Fruit fly (Drosophila melanogaster) whole organism, embryonic: Measurements from ENCODE around the gene Snx1.

Source experiments
- Asciz ChIP-seq: fragments of 200-800 bp; sonication (Bioruptor generic); optimal IDR thresholded peaks from 2 replicates; lab custom pipeline; 2017; ENCODE audit warnings: missing biosample characterization, mild to moderate bottlenecking, missing genetic modification characterization, missing genetic modification reagents
- Awh ChIP-seq: fragments of 200-800 bp; sonication (Bioruptor generic); IDR thresholded peaks from 2 replicates; pipeline ENCODE4, ENCODE4 v1.3.6; 2022; ENCODE audit warnings: missing biosample characterization, missing genetic modification characterization
- C15 ChIP-seq: fragments of 200-800 bp; sonication (Bioruptor generic); IDR thresholded peaks from 3 replicates; pipeline ENCODE4 v1.3.6; 2022; ENCODE audit warnings: missing biosample characterization, missing genetic modification characterization
- CG11247 ChIP-seq: fragments of 200-800 bp; sonication (Bioruptor generic); IDR thresholded peaks from 2 replicates; pipeline ENCODE4 v1.3.6; 2022; ENCODE audit warnings: missing biosample characterization, missing genetic modification characterization
- CG1529 ChIP-seq: fragments of 200-800 bp; sonication (Bioruptor generic); optimal IDR thresholded peaks from 3 replicates; lab custom pipeline; 2018; ENCODE audit warnings: missing biosample characterization, missing genetic modification characterization
- CG1603 ChIP-seq: fragments of 200-800 bp; sonication (Bioruptor generic); optimal IDR thresholded peaks from 2 replicates; lab custom pipeline; 2019; ENCODE audit warnings: missing biosample characterization, mild to moderate bottlenecking, missing genetic modification characterization, moderate library complexity
- CG17359 ChIP-seq: fragments of 200-800 bp; sonication (Bioruptor generic); optimal IDR thresholded peaks from 3 replicates; lab custom pipeline; 2018; ENCODE audit warnings: missing biosample characterization, mild to moderate bottlenecking, missing genetic modification characterization, moderate library complexity
- CG17361 ChIP-seq: fragments of 200-800 bp; sonication (Bioruptor generic); IDR thresholded peaks from 3 replicates; pipeline ENCODE4 v1.3.6; 2022; ENCODE audit warnings: missing biosample characterization, missing genetic modification characterization
- CG17385 ChIP-seq: fragments of 200-800 bp; sonication (Bioruptor generic); optimal IDR thresholded peaks from 3 replicates; lab custom pipeline; 2018; ENCODE audit warnings: missing biosample characterization, mild to moderate bottlenecking, missing genetic modification characterization
- CG2875 ChIP-seq: fragments of 200-800 bp; sonication (Bioruptor generic); optimal IDR thresholded peaks from 2 replicates; lab custom pipeline; 2017; ENCODE audit warnings: missing biosample characterization, mild to moderate bottlenecking, missing genetic modification characterization, missing genetic modification reagents
- CG3281 ChIP-seq: fragments of 200-800 bp; sonication (Bioruptor generic); optimal IDR thresholded peaks from 3 replicates; lab custom pipeline; 2017; ENCODE audit warnings: missing biosample characterization, mild to moderate bottlenecking, missing genetic modification characterization
- CG6175 ChIP-seq: fragments of 200-800 bp; sonication (Bioruptor generic); IDR thresholded peaks from 3 replicates; pipeline ENCODE4 v1.3.6; 2022; ENCODE audit warnings: missing biosample characterization, missing genetic modification characterization
- CG6689 ChIP-seq: fragments of 200-800 bp; sonication (Bioruptor generic); IDR thresholded peaks from 2 replicates; pipeline ENCODE4 v1.3.6; 2022; ENCODE audit warnings: missing biosample characterization, missing genetic modification characterization
- CG7745 ChIP-seq: fragments of 200-800 bp; sonication (Bioruptor generic); optimal IDR thresholded peaks from 2 replicates; lab custom pipeline; 2018; ENCODE audit warnings: missing biosample characterization, mild to moderate bottlenecking, missing genetic modification characterization, moderate library complexity
- CG8359 ChIP-seq: fragments of 200-800 bp; sonication (Bioruptor generic); optimal IDR thresholded peaks from 2 replicates; lab custom pipeline; 2017; ENCODE audit warnings: missing biosample characterization, mild to moderate bottlenecking, missing genetic modification characterization, borderline replicate concordance
- CG8478 ChIP-seq: fragments of >200 bp; optimal IDR thresholded peaks from 2 replicates; lab custom pipeline; 2018
- CTCF ChIP-seq: fragments of 200-800 bp; sonication (Bioruptor generic); optimal IDR thresholded peaks from 2 replicates; lab custom pipeline; 2017; ENCODE audit warnings: missing biosample characterization, mild to moderate bottlenecking, missing genetic modification characterization, moderate library complexity
- CoRest ChIP-seq: fragments of 200-800 bp; sonication (Bioruptor generic); optimal IDR thresholded peaks from 3 replicates; lab custom pipeline; 2018; ENCODE audit warnings: missing biosample characterization, mild to moderate bottlenecking, missing genetic modification characterization, moderate library complexity
- D19A ChIP-seq: fragments of 200-800 bp; optimal IDR thresholded peaks from 3 replicates; lab custom pipeline; 2019; ENCODE audit warnings: missing biosample characterization, mild to moderate bottlenecking, missing genetic modification characterization, moderate library complexity
- E2f1 ChIP-seq: fragments of 200-800 bp; sonication (Bioruptor generic); IDR thresholded peaks from 2 replicates; pipeline ENCODE4 v1.3.6; 2022; ENCODE audit warnings: missing biosample characterization, missing genetic modification characterization
- E2f2 ChIP-seq: fragments of 200-800 bp; sonication (Bioruptor generic); IDR thresholded peaks from 2 replicates; pipeline ENCODE4 v1.3.6; 2022; ENCODE audit warnings: missing biosample characterization, missing genetic modification characterization
- ERR ChIP-seq: fragments of 200-800 bp; sonication (Bioruptor generic); optimal IDR thresholded peaks from 2 replicates; lab custom pipeline; 2016; ENCODE audit warnings: missing biosample characterization, missing genetic modification characterization
- Ets65A ChIP-seq: fragments of 200-800 bp; sonication (Bioruptor generic); peaks from one replicate; lab custom pipeline; 2016; ENCODE audit warnings: missing biosample characterization, missing genetic modification characterization
- Fer3 ChIP-seq: fragments of 200-800 bp; sonication (Bioruptor generic); optimal IDR thresholded peaks from 2 replicates; lab custom pipeline; 2018; ENCODE audit warnings: missing biosample characterization, mild to moderate bottlenecking, missing genetic modification characterization, moderate library complexity
- HLH3B ChIP-seq: fragments of 200-800 bp; sonication (Bioruptor generic); IDR thresholded peaks from 2 replicates; pipeline ENCODE4 v1.3.6; 2022; ENCODE audit warnings: missing biosample characterization, missing genetic modification characterization
- HLHmδ ChIP-seq: fragments of 200-800 bp; sonication (Bioruptor generic); optimal IDR thresholded peaks from 2 replicates; lab custom pipeline; 2018; ENCODE audit warnings: missing biosample characterization, mild to moderate bottlenecking, missing genetic modification characterization, moderate library complexity
- HmgD ChIP-seq: fragments of 200-800 bp; sonication (Bioruptor generic); optimal IDR thresholded peaks from 3 replicates; lab custom pipeline; 2016; ENCODE audit warnings: missing biosample characterization, missing genetic modification characterization
- NK7.1 ChIP-seq: fragments of 200-800 bp; sonication (Bioruptor generic); optimal IDR thresholded peaks from 3 replicates; lab custom pipeline; 2016; ENCODE audit warnings: missing biosample characterization, missing genetic modification characterization
- Neu2 ChIP-seq: fragments of 200-800 bp; sonication (Bioruptor generic); optimal IDR thresholded peaks from 3 replicates; lab custom pipeline; 2016; ENCODE audit warnings: missing biosample characterization, missing genetic modification characterization, borderline replicate concordance
- Opbp ChIP-seq: fragments of 200-800 bp; sonication (Bioruptor generic); IDR thresholded peaks from 3 replicates; pipeline ENCODE4 v1.3.6; 2022; ENCODE audit warnings: missing biosample characterization, missing genetic modification characterization; ENCODE audit not compliant: partially characterized antibody
- Rx ChIP-seq: fragments of 200-800 bp; sonication (Bioruptor generic); IDR thresholded peaks from 2 replicates; pipeline ENCODE4 v1.3.6; 2022; ENCODE audit warnings: missing biosample characterization, missing genetic modification characterization
- ab ChIP-seq: fragments of 200-800 bp; sonication (Bioruptor generic); optimal IDR thresholded peaks from 2 replicates; lab custom pipeline; 2016; ENCODE audit warnings: missing biosample characterization, missing genetic modification characterization
- amos ChIP-seq: fragments of 200-800 bp; sonication (Bioruptor generic); IDR thresholded peaks from 2 replicates; pipeline ENCODE4 v1.3.6; 2022; ENCODE audit warnings: missing biosample characterization, missing genetic modification characterization; ENCODE audit not compliant: partially characterized antibody
- az2 ChIP-seq: fragments of 200-800 bp; sonication (Bioruptor generic); optimal IDR thresholded peaks from 3 replicates; lab custom pipeline; 2016; ENCODE audit warnings: missing biosample characterization, missing genetic modification characterization
- chm ChIP-seq: fragments of 200-800 bp; sonication (Bioruptor generic); IDR thresholded peaks from 2 replicates; pipeline ENCODE4 v1.3.6; 2022; ENCODE audit warnings: missing biosample characterization, missing genetic modification characterization
- ci ChIP-seq: fragments of 200-800 bp; sonication (Bioruptor generic); IDR thresholded peaks from 3 replicates; pipeline ENCODE4 v1.3.6; 2022; ENCODE audit warnings: missing biosample characterization, missing genetic modification characterization
- da ChIP-seq: fragments of 200-800 bp; sonication (Bioruptor generic); optimal IDR thresholded peaks from 2 replicates; lab custom pipeline; 2016; ENCODE audit warnings: missing biosample characterization, missing genetic modification characterization
- fd102C ChIP-seq: fragments of 200-800 bp; sonication (Bioruptor generic); optimal IDR thresholded peaks from 2 replicates; lab custom pipeline; 2018; ENCODE audit warnings: missing biosample characterization, mild to moderate bottlenecking, missing genetic modification characterization, moderate library complexity
- h ChIP-seq: fragments of >200 bp; optimal IDR thresholded peaks from 2 replicates; lab custom pipeline; 2017
- hbn ChIP-seq: fragments of 200-800 bp; sonication (Bioruptor generic); IDR thresholded peaks from 2 replicates; pipeline ENCODE4 v1.3.6; 2022; ENCODE audit warnings: missing biosample characterization, missing genetic modification characterization; ENCODE audit not compliant: partially characterized antibody
- her ChIP-seq: fragments of 200-800 bp; sonication (Bioruptor generic); optimal IDR thresholded peaks from 2 replicates; lab custom pipeline; 2016; ENCODE audit warnings: missing biosample characterization, missing genetic modification characterization
- jing ChIP-seq: fragments of 200-800 bp; sonication (Bioruptor generic); optimal IDR thresholded peaks from 2 replicates; lab custom pipeline; 2018; ENCODE audit warnings: missing biosample characterization, mild to moderate bottlenecking, missing genetic modification characterization
- maf-S ChIP-seq: fragments of 200-800 bp; sonication (Bioruptor generic); optimal IDR thresholded peaks from 2 replicates; lab custom pipeline; 2016; ENCODE audit warnings: missing biosample characterization, missing genetic modification characterization
- nau ChIP-seq: fragments of 200-800 bp; sonication (Bioruptor generic); optimal IDR thresholded peaks from 3 replicates; lab custom pipeline; 2017; ENCODE audit warnings: missing biosample characterization, mild to moderate bottlenecking, missing genetic modification characterization, missing genetic modification reagents
- oc ChIP-seq: fragments of 200-800 bp; sonication (Bioruptor generic); optimal IDR thresholded peaks from 2 replicates; lab custom pipeline; 2018; ENCODE audit warnings: missing biosample characterization, mild to moderate bottlenecking, missing genetic modification characterization, moderate library complexity
- pzg ChIP-seq: fragments of 200-800 bp; sonication (Bioruptor generic); optimal IDR thresholded peaks from 3 replicates; lab custom pipeline; 2018; ENCODE audit warnings: missing biosample characterization, mild to moderate bottlenecking, missing genetic modification characterization, moderate library complexity
- run ChIP-seq: fragments of 200-800 bp; sonication (Bioruptor generic); optimal IDR thresholded peaks from 3 replicates; lab custom pipeline; 2018; ENCODE audit warnings: missing biosample characterization, mild to moderate bottlenecking, missing genetic modification characterization
- seq ChIP-seq: fragments of 200-800 bp; sonication (Bioruptor generic); IDR thresholded peaks from 2 replicates; pipeline ENCODE4 v1.3.6; 2022; ENCODE audit warnings: missing biosample characterization, missing genetic modification characterization
- sisA ChIP-seq: fragments of 200-800 bp; sonication (Bioruptor generic); IDR thresholded peaks from 2 replicates; pipeline ENCODE4 v1.3.6; 2022; ENCODE audit warnings: missing biosample characterization, missing genetic modification characterization
- tin ChIP-seq: fragments of 200-800 bp; sonication (Bioruptor generic); optimal IDR thresholded peaks from 3 replicates; lab custom pipeline; 2016; ENCODE audit warnings: missing biosample characterization, missing genetic modification characterization
- tll ChIP-seq, 2 experiments: fragments of 200-800 bp in 1 of 2; fragments of >200 bp in 1 of 2; sonication (Bioruptor generic) in 1 of 2; optimal IDR thresholded peaks; 2 replicates each; lab custom pipeline; 2017 to 2019; ENCODE audit warnings: missing biosample characterization in 2 of 2, missing genetic modification characterization in 2 of 2, mild to moderate bottlenecking in 1 of 2, moderate library complexity in 1 of 2
- wek ChIP-seq: fragments of 200-800 bp; sonication (Bioruptor generic); optimal IDR thresholded peaks from 3 replicates; lab custom pipeline; 2018; ENCODE audit warnings: missing biosample characterization, mild to moderate bottlenecking, missing genetic modification characterization, moderate library complexity
- yki ChIP-seq: fragments of >200 bp; optimal IDR thresholded peaks from 3 replicates; lab custom pipeline; 2018

The Snx1 gene

DNA sequence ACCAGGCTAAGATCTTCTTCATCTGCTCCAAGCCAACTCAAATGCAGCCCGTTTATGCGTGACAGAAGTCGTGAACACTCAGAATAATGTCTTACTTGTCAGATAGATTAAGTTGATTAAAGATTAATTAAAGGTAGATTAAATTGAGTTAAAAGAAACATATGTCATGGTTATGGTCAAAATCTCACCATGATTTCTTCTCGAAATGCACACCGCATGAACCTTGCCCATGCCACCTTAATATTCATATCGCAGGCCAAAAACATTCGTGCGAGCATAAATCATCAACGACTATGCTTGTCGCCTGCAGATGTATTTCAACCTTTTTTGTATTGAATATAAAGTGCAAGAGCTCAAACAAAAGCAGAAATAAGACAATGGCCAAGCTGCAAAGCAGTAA is 12.4 kb upstream of the Snx1 start (continued):
- TF ChIP-seq CG11247 (GFP tag; lab: Robert Waterston, UW) (no peak), yki (no peak), tll (GFP tag; optimal IDR thresholded peaks at IDR 0.05; lab: Kevin White, UChicago) (no peak), HLHmδ (GFP tag; lab: Kevin White, UChicago) (no peak), sisA (0 out of 2 replicates have a peak, but pooled peaks have one; percentile 6), jing (no peak), CoRest (tag; lab: Kevin White, UChicago) (peak; percentile 51), CG2875 (GFP tag; lab: Kevin White, UChicago) (no peak), CG6689 (peak; percentile 77), az2 (peak; percentile 24), D19A (peak; percentile 31), CG8359 (GFP tag; lab: Kevin White, UChicago) (peak; percentile 32), CG6175 (GFP tag; lab: Robert Waterston, UW) (no peak), CTCF (peak; percentile 43), tin (GFP tag; lab: Kevin White, UChicago) (peak; percentile 3), C15 (GFP tag; lab: Robert Waterston, UW) (no peak), HmgD (GFP tag; lab: Kevin White, UChicago) (no peak), CG17359 (tag; lab: Kevin White, UChicago) (peak; percentile 79), seq (GFP tag; lab: Robert Waterston, UW) (peak; percentile 64; the same call in 1 of the 2 replicates), run (peak; percentile 14), E2f1 (GFP tag; lab: Robert Waterston, UW) (peak; percentile 49), fd102C (no peak), E2f2 (peak; percentile 37; the same call in 1 of the 2 replicates), nau (GFP tag; lab: Kevin White, UChicago) (peak; percentile 54), Opbp (GFP tag; lab: Robert Waterston, UW) (no peak), h (no peak), CG17361 (GFP tag; lab: Robert Waterston, UW) (peak; percentile 31; the same call in 1 of the 3 replicates), Fer3 (tag; lab: Kevin White, UChicago) (peak; percentile 36), Ets65A (GFP tag; lab: Kevin White, UChicago) (peak; percentile 31), amos (GFP tag; lab: Robert Waterston, UW) (no peak), Rx (GFP tag; lab: Robert Waterston, UW) (peak; percentile 17; the same call in 1 of the 2 replicates), hbn (GFP tag; lab: Robert Waterston, UW) (no peak), pzg (GFP tag; lab: Kevin White, UChicago) (no peak), her (GFP tag; lab: Kevin White, UChicago) (no peak), NK7.1 (GFP tag; lab: Kevin White, UChicago) (no peak), ci (peak; percentile 91), CG8478 (lab: Kevin White, UChicago) (no peak), CG7745 (tag; lab: Kevin White, UChicago) (no peak), ab (GFP tag; lab: Kevin White, UChicago) (no peak), maf-S (GFP tag; lab: Kevin White, UChicago) (no peak), chm (GFP tag; lab: Robert Waterston, UW) (peak; percentile 50; the same call in 1 of the 2 replicates), HLH3B (peak; percentile 73), CG17385 (GFP tag; lab: Kevin White, UChicago) (peak; percentile 62), oc (tag; lab: Kevin White, UChicago) (peak; percentile 38), wek (GFP tag; lab: Kevin White, UChicago) (peak; percentile 6), da (GFP tag; lab: Kevin White, UChicago) (no peak), Asciz (GFP tag; lab: Kevin White, UChicago) (peak; percentile 66), CG1603 (tag; lab: Kevin White, UChicago) (peak; percentile 89), Neu2 (GFP tag; lab: Kevin White, UChicago) (no peak), Awh (peak; percentile 71), ERR (GFP tag; lab: Kevin White, UChicago) (no peak), CG1529 (GFP tag; lab: Kevin White, UChicago) (peak; percentile 40), CG3281 (GFP tag; lab: Kevin White, UChicago) (peak; percentile 23)
